Worm (Caenorhabditis elegans): ENCODE data around the gene avr-15.

avr-15 gene

ce11 chrV:13530698-13531097 lies 19.2 kb upstream of the avr-15 start, which contains the start of gene ttr-44:
ttr-44 (minus strand) TSS chrV:13530744.
- TF ChIP-seq hnd-1 (tag; optimal IDR thresholded peaks at IDR 0.05) (no peak), B0310.2 (tag; optimal IDR thresholded peaks at IDR 0.05) (no peak), flt-1 (GFP tag; IDR thresholded peaks at IDR 0.05) (no peak), aly-1 (tag; optimal IDR thresholded peaks at IDR 0.05) (no peak), pes-1 (GFP tag; IDR thresholded peaks at IDR 0.05) (no peak), hmg-4 (GFP tag; optimal IDR thresholded peaks at IDR 0.05) (no peak), hmbx-1 (tag; optimal IDR thresholded peaks at IDR 0.05) (no peak), tbx-11 (GFP tag; IDR thresholded peaks at IDR 0.05) (no peak)

DNA sequence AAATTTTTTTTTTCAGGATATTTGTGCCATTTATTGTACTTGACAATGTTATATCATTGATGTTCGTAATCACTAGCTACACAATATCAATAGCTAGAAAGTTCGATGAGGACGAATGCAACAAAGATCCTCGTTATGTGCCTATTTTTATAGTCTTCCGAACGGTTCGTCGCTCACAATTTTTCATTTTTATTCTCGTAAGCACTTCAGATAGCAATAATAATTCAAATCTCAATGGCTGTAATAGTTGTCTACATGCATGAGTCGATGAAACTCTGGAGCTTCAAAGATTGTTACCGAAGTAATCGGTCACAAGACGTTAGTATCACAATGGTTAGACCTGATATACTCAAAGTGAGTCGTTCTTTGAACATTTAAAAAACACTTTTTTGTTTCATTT lies 17.6 kb upstream of the avr-15 start:
- TF ChIP-seq hmbx-1 (tag; optimal IDR thresholded peaks at IDR 0.05) (no peak), hmg-4 (GFP tag; optimal IDR thresholded peaks at IDR 0.05) (no peak), F13C5.2 (tag; optimal IDR thresholded peaks at IDR 0.05) (no peak), ceh-13 (GFP tag; optimal IDR thresholded peaks at IDR 0.05) (no peak), scrt-1 (GFP tag; IDR thresholded peaks at IDR 0.05) (no peak), B0310.2 (tag; optimal IDR thresholded peaks at IDR 0.05) (no peak), tbx-11 (GFP tag; IDR thresholded peaks at IDR 0.05) (no peak), sea-1 (GFP tag; conservative IDR thresholded peaks at IDR 0.05) (no peak), hnd-1 (tag; optimal IDR thresholded peaks at IDR 0.05) (no peak), aly-1 (tag; optimal IDR thresholded peaks at IDR 0.05) (no peak)

- TF ChIP-seq pes-1 (GFP tag; IDR thresholded peaks at IDR 0.05) (no peak), aly-1 (tag; optimal IDR thresholded peaks at IDR 0.05) (no peak), flt-1 (GFP tag; IDR thresholded peaks at IDR 0.05) (no peak), ets-7 (tag; optimal IDR thresholded peaks at IDR 0.05) (no peak), B0310.2 (tag; optimal IDR thresholded peaks at IDR 0.05) (no peak), tra-4 (tag; optimal IDR thresholded peaks at IDR 0.05) (no peak), hnd-1 (tag; optimal IDR thresholded peaks at IDR 0.05) (no peak), tbx-37 (GFP tag; conservative IDR thresholded peaks at IDR 0.05) (no peak), ceh-13 (GFP tag; optimal IDR thresholded peaks at IDR 0.05) (no peak), hmbx-1 (tag; optimal IDR thresholded peaks at IDR 0.05) (no peak)
Observed at ce11 chrV:13523194-13523593, 11.7 kb upstream of the avr-15 start, which contains the start of gene R11G10.3. R11G10.3 (plus strand) TSS chrV:13523494.

DNA sequence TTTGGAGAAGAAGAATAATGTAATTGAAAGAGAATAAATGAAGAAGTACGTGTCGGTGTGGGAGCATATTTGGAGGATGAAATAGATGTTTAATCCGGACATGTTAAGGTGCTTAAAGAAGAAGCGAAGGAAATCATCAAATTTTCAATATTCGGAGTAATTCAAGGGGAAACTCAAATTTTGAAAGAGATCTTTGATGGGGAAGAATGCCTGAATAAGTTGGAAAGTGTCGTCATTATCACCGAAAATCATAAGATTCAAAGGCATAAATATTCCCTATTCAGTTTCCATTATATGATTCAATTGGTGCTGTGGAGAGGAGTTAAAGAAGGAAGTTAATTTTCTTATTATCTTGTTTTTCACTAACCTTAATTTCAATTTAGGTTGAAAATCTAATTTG lies 3.6 kb upstream of the avr-15 start, which contains the start of gene semi-1:
Gene semi-1 (minus strand): TSS at position 101 of the 400 bp plus-strand sequence.
- no peak for TF ChIP-seq B0310.2 (tag; optimal IDR thresholded peaks at IDR 0.05)
- no peak for TF ChIP-seq scrt-1 (GFP tag; IDR thresholded peaks at IDR 0.05)
- TF ChIP-seq flt-1 (GFP tag; IDR thresholded peaks at IDR 0.05) = no peak
- TF ChIP-seq ceh-36 (tag; optimal IDR thresholded peaks at IDR 0.05) = no peak
- TF ChIP-seq hmbx-1 (tag; optimal IDR thresholded peaks at IDR 0.05) = no peak
- no peak for TF ChIP-seq pes-1 (GFP tag; IDR thresholded peaks at IDR 0.05)
- no peak for TF ChIP-seq aly-1 (tag; optimal IDR thresholded peaks at IDR 0.05)
- no peak for TF ChIP-seq ceh-13 (GFP tag; optimal IDR thresholded peaks at IDR 0.05)
- no peak for TF ChIP-seq tbx-37 (GFP tag; conservative IDR thresholded peaks at IDR 0.05)
- no peak for TF ChIP-seq ets-7 (tag; optimal IDR thresholded peaks at IDR 0.05)
- TF ChIP-seq tbx-11 (GFP tag; IDR thresholded peaks at IDR 0.05) = no peak
- no peak for TF ChIP-seq tra-4 (tag; optimal IDR thresholded peaks at IDR 0.05)
- TF ChIP-seq ama-1 (optimal IDR thresholded peaks at IDR 0.05) = no peak
- no peak for TF ChIP-seq F13C5.2 (tag; optimal IDR thresholded peaks at IDR 0.05)
- TF ChIP-seq hmg-4 (GFP tag; optimal IDR thresholded peaks at IDR 0.05) = no peak
- TF ChIP-seq hnd-1 (tag; optimal IDR thresholded peaks at IDR 0.05) = no peak
- TF ChIP-seq sea-1 (GFP tag; conservative IDR thresholded peaks at IDR 0.05) = no peak

DNA sequence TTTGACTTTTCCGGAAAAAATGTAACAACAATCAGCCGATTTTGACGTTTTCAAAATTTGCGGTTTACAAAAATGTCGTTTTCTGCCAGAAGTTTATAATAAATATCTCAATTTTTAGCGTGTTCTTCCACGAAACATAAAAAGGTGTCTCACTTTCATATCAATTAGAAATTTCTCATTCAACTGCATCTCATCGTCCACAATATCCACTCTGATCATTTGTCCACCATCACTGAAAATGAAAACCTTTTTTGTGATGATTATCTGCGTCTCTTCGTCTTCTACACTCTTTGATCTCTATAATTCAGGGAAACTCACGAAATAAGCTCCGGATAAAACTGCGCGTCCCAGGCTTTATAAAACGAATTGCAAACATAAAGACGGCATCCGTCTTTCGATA lies 997 bp upstream of the avr-15 start:
- no peak for TF ChIP-seq ama-1 (optimal IDR thresholded peaks at IDR 0.05)
- no peak for TF ChIP-seq aly-1 (tag; optimal IDR thresholded peaks at IDR 0.05)
- no peak for TF ChIP-seq tbx-37 (GFP tag; conservative IDR thresholded peaks at IDR 0.05)
- no peak for TF ChIP-seq ceh-36 (tag; optimal IDR thresholded peaks at IDR 0.05)
- TF ChIP-seq tbx-11 (GFP tag; IDR thresholded peaks at IDR 0.05) = no peak
- no peak for TF ChIP-seq sea-1 (GFP tag; conservative IDR thresholded peaks at IDR 0.05)
- no peak for TF ChIP-seq tra-4 (tag; optimal IDR thresholded peaks at IDR 0.05)
- no peak for TF ChIP-seq hmbx-1 (tag; optimal IDR thresholded peaks at IDR 0.05)
- no peak for TF ChIP-seq scrt-1 (GFP tag; IDR thresholded peaks at IDR 0.05)
- no peak for TF ChIP-seq pes-1 (GFP tag; IDR thresholded peaks at IDR 0.05)
- no peak for TF ChIP-seq ets-7 (tag; optimal IDR thresholded peaks at IDR 0.05)
- TF ChIP-seq ceh-13 (GFP tag; optimal IDR thresholded peaks at IDR 0.05) = no peak
- TF ChIP-seq hnd-1 (tag; optimal IDR thresholded peaks at IDR 0.05) = no peak

ce11 chrV:13506321-13506720 lies 5.2 kb downstream of the avr-15 start, which contains the start of gene R11G10.4:
R11G10.4 (plus strand) TSS chrV:13506621.
- TF ChIP-seq flt-1 (GFP tag; IDR thresholded peaks at IDR 0.05) (no peak), tbx-11 (GFP tag; IDR thresholded peaks at IDR 0.05) (no peak), scrt-1 (GFP tag; IDR thresholded peaks at IDR 0.05) (no peak), hmbx-1 (tag; optimal IDR thresholded peaks at IDR 0.05) (no peak), hnd-1 (tag; optimal IDR thresholded peaks at IDR 0.05) (no peak), hmg-4 (GFP tag; optimal IDR thresholded peaks at IDR 0.05) (no peak), tbx-37 (GFP tag; conservative IDR thresholded peaks at IDR 0.05) (no peak), ama-1 (optimal IDR thresholded peaks at IDR 0.05) (no peak), pes-1 (GFP tag; IDR thresholded peaks at IDR 0.05) (no peak), aly-1 (tag; optimal IDR thresholded peaks at IDR 0.05) (no peak)

DNA sequence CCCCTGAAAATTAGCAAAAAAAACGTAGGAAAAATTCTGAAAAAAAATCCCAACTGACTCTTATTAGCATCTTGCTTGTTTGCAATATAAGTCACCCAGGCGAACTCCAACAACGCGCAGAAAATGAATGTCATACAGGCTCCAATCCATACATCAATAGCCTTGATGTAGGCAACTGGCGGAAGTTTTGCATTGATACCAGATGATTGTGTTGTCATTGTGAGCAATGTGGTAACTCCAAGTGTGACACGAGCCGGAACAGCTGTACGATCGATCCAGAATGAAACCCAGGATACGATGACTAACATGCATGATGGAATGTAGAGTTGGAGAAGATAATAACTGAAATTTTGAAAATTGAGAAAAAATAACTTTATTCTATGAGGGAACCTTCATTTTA lies 12.3 kb downstream of the avr-15 start:
- TF ChIP-seq aly-1 (tag; optimal IDR thresholded peaks at IDR 0.05) (no peak), hnd-1 (tag; optimal IDR thresholded peaks at IDR 0.05) (no peak), flt-1 (GFP tag; IDR thresholded peaks at IDR 0.05) (no peak), ama-1 (optimal IDR thresholded peaks at IDR 0.05) (no peak), B0310.2 (tag; optimal IDR thresholded peaks at IDR 0.05) (no peak), hmg-4 (GFP tag; optimal IDR thresholded peaks at IDR 0.05) (no peak), tbx-37 (GFP tag; conservative IDR thresholded peaks at IDR 0.05) (no peak), scrt-1 (GFP tag; IDR thresholded peaks at IDR 0.05) (no peak), ceh-13 (GFP tag; optimal IDR thresholded peaks at IDR 0.05) (no peak), F13C5.2 (tag; optimal IDR thresholded peaks at IDR 0.05) (no peak), ceh-36 (tag; optimal IDR thresholded peaks at IDR 0.05) (no peak), hmbx-1 (tag; optimal IDR thresholded peaks at IDR 0.05) (no peak), sea-1 (GFP tag; conservative IDR thresholded peaks at IDR 0.05) (no peak), tbx-11 (GFP tag; IDR thresholded peaks at IDR 0.05) (no peak), pes-1 (GFP tag; IDR thresholded peaks at IDR 0.05) (no peak), tra-4 (tag; optimal IDR thresholded peaks at IDR 0.05) (no peak), ets-7 (tag; optimal IDR thresholded peaks at IDR 0.05) (no peak)

Measured in whole organism, early embryonic.